Fruit fly (Drosophila melanogaster): ENCODE results near the gene RpL8.

The RpL8 gene

DNA sequence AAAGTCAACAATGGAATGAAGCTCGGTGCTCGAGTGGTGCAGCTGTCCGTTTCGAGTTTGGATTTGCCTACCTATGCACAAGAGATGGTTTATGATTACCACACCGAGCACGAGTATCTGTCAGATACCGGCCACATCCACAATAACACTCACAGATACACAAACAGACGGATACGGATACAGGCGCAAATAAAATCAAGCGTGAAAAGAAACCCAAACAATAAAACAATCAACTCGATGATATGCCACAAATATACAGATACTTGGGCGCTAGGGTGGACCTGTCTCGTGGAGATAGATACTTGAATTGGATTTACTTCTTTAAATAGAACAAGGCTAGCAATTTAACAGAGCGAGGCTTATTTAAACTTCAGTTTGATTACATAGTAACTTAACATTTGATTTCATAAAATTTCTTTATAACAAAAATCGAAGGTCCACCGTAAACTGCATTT lies 17.0 kb upstream of the RpL8 start:
- TF ChIP-seq CG17801 (GFP tag; optimal IDR thresholded peaks at IDR 0.05; ENCODE audit: partially characterized antibody) = peak; percentile 86

DNA sequence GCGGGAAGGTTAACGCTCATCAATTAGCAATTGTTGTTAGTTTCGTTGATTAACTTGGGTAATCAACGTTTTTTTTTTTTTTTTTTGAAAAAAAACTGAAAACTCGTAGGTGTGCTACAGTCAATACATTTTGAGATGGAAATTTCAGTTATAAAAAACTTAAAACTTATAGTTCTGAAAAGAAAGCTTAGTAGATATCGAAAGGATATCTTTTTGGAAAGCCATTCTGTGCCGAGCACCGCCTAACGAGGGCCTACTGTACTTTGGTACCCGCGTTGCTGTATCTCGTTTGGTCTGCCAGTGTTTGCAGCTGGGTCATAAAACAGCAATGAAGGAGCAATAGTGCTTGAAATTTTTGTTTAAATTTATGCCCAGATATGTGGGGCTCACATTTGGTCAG lies 15.3 kb upstream of the RpL8 start:
- TF ChIP-seq CG17801 (GFP tag; optimal IDR thresholded peaks at IDR 0.05; ENCODE audit: partially characterized antibody) = no peak

- TF ChIP-seq CG17801 (GFP tag; optimal IDR thresholded peaks at IDR 0.05; ENCODE audit: partially characterized antibody) = no peak
Observed at dm6 chr3L:2572907-2573591, 14.2 kb upstream of the RpL8 start.

DNA sequence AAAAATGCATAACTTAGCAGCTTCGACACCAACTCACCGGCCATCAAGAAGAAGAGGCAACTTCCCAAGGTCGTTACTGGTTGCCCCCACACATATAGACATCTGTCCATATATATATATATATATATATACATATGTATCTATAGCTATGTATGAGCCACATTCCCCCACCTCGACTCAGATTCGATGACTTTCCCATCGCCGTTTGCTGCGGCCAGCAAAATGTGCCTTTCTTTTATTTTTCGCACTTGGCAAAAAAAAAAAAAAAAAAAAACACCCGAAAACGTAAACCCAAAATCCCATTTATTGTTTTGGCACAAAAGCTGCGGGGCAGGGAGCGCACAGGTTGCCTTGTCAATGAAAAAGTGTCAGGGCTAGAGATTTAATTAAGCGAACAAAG lies 12.5 kb upstream of the RpL8 start:
- no peak for TF ChIP-seq CG17801 (GFP tag; optimal IDR thresholded peaks at IDR 0.05; ENCODE audit: partially characterized antibody)

dm6 chr3L:2575240-2575639 lies 12.0 kb upstream of the RpL8 start:
- no peak for TF ChIP-seq CG17801 (GFP tag; optimal IDR thresholded peaks at IDR 0.05; ENCODE audit: partially characterized antibody)

dm6 chr3L:2577096-2577831 lies 10.0 kb upstream of the RpL8 start:
- TF ChIP-seq CG17801 (GFP tag; optimal IDR thresholded peaks at IDR 0.05; ENCODE audit: partially characterized antibody) = no peak

DNA sequence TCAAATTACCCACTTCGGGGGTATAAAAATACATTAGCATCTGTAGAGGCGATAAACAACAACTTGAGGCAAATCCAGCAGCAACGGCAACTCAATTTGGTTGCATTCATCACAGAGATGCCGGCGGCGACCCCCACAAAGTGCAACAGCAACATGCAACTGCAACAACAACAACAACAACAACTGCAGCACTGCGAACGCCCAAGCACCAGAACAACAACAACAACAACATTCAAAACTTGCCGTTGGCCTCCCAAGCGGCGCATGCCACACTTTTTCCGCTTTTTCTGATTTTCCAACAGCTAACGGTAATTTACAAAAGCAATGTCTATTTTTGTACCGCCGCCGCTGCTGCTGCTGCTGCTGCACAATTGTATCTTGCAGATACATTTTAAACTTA lies 8.9 kb upstream of the RpL8 start:
- TF ChIP-seq CG17801 (GFP tag; optimal IDR thresholded peaks at IDR 0.05; ENCODE audit: partially characterized antibody) = no peak

dm6 chr3L:2578737-2579136 lies 8.5 kb upstream of the RpL8 start:
- no peak for TF ChIP-seq CG17801 (GFP tag; optimal IDR thresholded peaks at IDR 0.05; ENCODE audit: partially characterized antibody)

- TF ChIP-seq CG17801 (GFP tag; optimal IDR thresholded peaks at IDR 0.05; ENCODE audit: partially characterized antibody) = no peak
Observed at dm6 chr3L:2579557-2580224, 7.6 kb upstream of the RpL8 start.

DNA sequence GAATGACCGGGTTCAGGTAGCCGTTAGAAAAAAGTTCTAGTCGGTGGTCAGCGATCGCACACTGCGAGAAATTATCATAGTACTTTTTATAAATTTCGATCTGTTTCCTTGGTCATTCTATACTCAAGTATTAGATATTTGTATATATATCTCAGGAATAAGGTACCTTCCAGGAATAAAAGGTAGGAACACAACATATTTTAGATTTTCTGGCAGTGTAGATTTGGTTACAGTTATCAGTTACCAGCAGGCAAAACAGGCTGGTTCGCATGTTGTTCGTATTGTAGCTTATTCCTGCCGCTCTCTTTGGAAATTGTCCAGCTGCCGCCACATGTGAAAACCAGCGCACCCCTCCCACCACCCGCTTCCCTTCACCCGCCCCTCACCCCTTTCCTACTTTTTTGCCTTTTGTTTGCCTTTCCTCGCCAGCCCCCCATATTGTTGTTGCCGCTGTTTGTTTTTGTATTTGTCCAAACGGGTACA lies 5.9 kb upstream of the RpL8 start:
- TF ChIP-seq CG17801 (GFP tag; optimal IDR thresholded peaks at IDR 0.05; ENCODE audit: partially characterized antibody) = peak; percentile 56

dm6 chr3L:2581857-2582256 lies 5.4 kb upstream of the RpL8 start:
- TF ChIP-seq CG17801 (GFP tag; optimal IDR thresholded peaks at IDR 0.05; ENCODE audit: partially characterized antibody) = no peak

- no peak for TF ChIP-seq CG17801 (GFP tag; optimal IDR thresholded peaks at IDR 0.05; ENCODE audit: partially characterized antibody)
Observed at dm6 chr3L:2582290-2582689, 5.0 kb upstream of the RpL8 start.

DNA sequence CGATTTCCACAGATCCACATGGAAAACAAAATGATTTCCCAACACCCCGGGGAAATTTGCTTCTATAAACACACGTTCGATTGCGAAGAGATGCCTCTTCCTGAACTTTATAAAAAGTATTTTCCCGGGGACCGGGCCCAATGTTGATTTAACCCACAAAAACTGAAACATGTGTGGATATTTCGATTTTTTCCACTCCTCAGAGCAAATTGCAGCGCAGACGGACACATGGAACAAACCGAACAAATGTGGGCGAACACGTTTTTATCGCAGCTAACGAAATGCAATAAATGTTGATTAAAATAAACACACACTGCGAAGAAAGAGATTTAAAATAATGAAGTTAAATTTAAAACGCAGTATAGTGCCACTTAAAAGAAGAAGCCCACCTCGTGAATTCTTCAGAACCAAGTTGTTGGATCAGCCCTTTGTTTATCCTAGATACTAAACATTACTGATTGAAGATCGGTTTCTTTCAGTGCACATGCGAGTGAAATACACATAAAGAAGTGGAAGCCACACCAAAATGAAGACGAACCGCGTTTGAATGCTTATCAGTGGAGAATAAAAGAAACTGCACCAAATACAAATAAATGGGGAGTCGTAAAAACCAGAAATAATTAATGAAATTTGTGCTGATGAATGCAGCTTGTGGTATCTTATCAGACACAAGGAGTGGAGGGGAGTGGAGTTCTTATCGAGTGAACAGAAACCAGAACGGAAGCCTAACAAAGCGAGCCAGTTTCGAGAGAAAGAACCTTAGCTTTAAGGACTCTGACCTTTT lies 4.3 kb upstream of the RpL8 start:
- TF ChIP-seq CG17801 (GFP tag; optimal IDR thresholded peaks at IDR 0.05; ENCODE audit: partially characterized antibody) = no peak

dm6 chr3L:2583537-2583870 lies 3.8 kb upstream of the RpL8 start:
- TF ChIP-seq CG17801 (GFP tag; optimal IDR thresholded peaks at IDR 0.05; ENCODE audit: partially characterized antibody) = no peak

- TF ChIP-seq CG17801 (GFP tag; optimal IDR thresholded peaks at IDR 0.05; ENCODE audit: partially characterized antibody) = no peak
Observed at dm6 chr3L:2584119-2584805, 3.0 kb upstream of the RpL8 start.
